Worm (Caenorhabditis elegans) whole organism, late embryonic: ENCODE measurements around the gene tpst-2.

Source experiments
- C08G9.2 ChIP-seq: sonication (generic microtip); optimal IDR thresholded peaks from 2 replicates; lab custom pipeline; 2016; ENCODE audit warnings: mild to moderate bottlenecking, missing genetic modification characterization, moderate library complexity, missing compliant biosample characterization
- K09A11.1 ChIP-seq: sonication (generic microtip); optimal IDR thresholded peaks from 2 replicates; lab custom pipeline; 2017; ENCODE audit warnings: antibody characterized with exemption, mild to moderate bottlenecking, missing genetic modification characterization, missing compliant biosample characterization; ENCODE audit not compliant: insufficient read depth
- ahr-1 ChIP-seq: sonication (generic microtip); optimal IDR thresholded peaks from 2 replicates; lab custom pipeline; 2016; ENCODE audit warnings: missing genetic modification characterization, missing compliant biosample characterization
- ama-1 ChIP-seq: fragments of 150-350 bp; optimal IDR thresholded peaks from 2 replicates; lab custom pipeline; 2014
- ceh-19 ChIP-seq: fragments of 200-800 bp; sonication (Bioruptor generic); optimal IDR thresholded peaks from 2 replicates; lab custom pipeline; 2018; ENCODE audit warnings: mild to moderate bottlenecking, missing genetic modification characterization, missing compliant biosample characterization
- ceh-30 ChIP-seq: fragments of 150-350 bp; optimal IDR thresholded peaks from 2 replicates; lab custom pipeline; 2014; ENCODE audit warnings: missing biosample characterization, missing genetic modification characterization
- ceh-31 ChIP-seq: sonication (generic microtip); optimal IDR thresholded peaks from 2 replicates; lab custom pipeline; 2016; ENCODE audit warnings: missing genetic modification characterization, missing compliant biosample characterization
- ceh-34 ChIP-seq: sonication (generic microtip); optimal IDR thresholded peaks from 2 replicates; lab custom pipeline; 2016; ENCODE audit warnings: mild to moderate bottlenecking, missing genetic modification characterization, missing compliant biosample characterization
- ceh-48 ChIP-seq: sonication (generic microtip); optimal IDR thresholded peaks from 2 replicates; lab custom pipeline; 2016; ENCODE audit warnings: missing genetic modification characterization, inconsistent platforms, missing compliant biosample characterization
- ceh-6 ChIP-seq: fragments of 200-800 bp; sonication (Bioruptor generic); optimal IDR thresholded peaks from 2 replicates; lab custom pipeline; 2018; ENCODE audit warnings: mild to moderate bottlenecking, missing genetic modification characterization, missing compliant biosample characterization
- che-1 ChIP-seq: sonication (generic microtip); optimal IDR thresholded peaks from 2 replicates; lab custom pipeline; 2016; ENCODE audit warnings: mild to moderate bottlenecking, missing genetic modification characterization, missing compliant biosample characterization
- dmd-4 ChIP-seq: sonication (generic microtip); optimal IDR thresholded peaks from 2 replicates; lab custom pipeline; 2016; ENCODE audit warnings: borderline replicate concordance, missing genetic modification characterization, missing compliant biosample characterization
- dve-1 ChIP-seq: sonication (generic microtip); optimal IDR thresholded peaks from 2 replicates; lab custom pipeline; 2017; ENCODE audit warnings: antibody characterized with exemption, mild to moderate bottlenecking, missing genetic modification characterization, missing compliant biosample characterization
- elt-4 ChIP-seq: sonication (generic microtip); optimal IDR thresholded peaks from 2 replicates; lab custom pipeline; 2016; ENCODE audit warnings: missing genetic modification characterization, missing compliant biosample characterization
- eyg-1 ChIP-seq: sonication (generic microtip); optimal IDR thresholded peaks from 2 replicates; lab custom pipeline; 2016; ENCODE audit warnings: missing genotype, missing genetic modification characterization, missing compliant biosample characterization
- fax-1 ChIP-seq: sonication (generic microtip); optimal IDR thresholded peaks from 2 replicates; lab custom pipeline; 2016; ENCODE audit warnings: missing genotype, missing genetic modification characterization, missing compliant biosample characterization
- fkh-10 ChIP-seq: fragments of 150-350 bp; optimal IDR thresholded peaks from 2 replicates; lab custom pipeline; 2014; ENCODE audit warnings: missing biosample characterization, missing genetic modification reagents, missing genetic modification characterization
- fkh-6 ChIP-seq: sonication (generic microtip); optimal IDR thresholded peaks from 2 replicates; lab custom pipeline; 2016; ENCODE audit warnings: missing genetic modification characterization, missing compliant biosample characterization
- gmeb-2 ChIP-seq: sonication (generic microtip); optimal IDR thresholded peaks from 2 replicates; lab custom pipeline; 2016; ENCODE audit warnings: missing genetic modification characterization, inconsistent platforms, missing compliant biosample characterization
- hlh-13 ChIP-seq: fragments of 200-800 bp; sonication (Bioruptor generic); optimal IDR thresholded peaks from 2 replicates; lab custom pipeline; 2018; ENCODE audit warnings: mild to moderate bottlenecking, missing genetic modification characterization, missing compliant biosample characterization
- hlh-15 ChIP-seq: sonication (generic microtip); optimal IDR thresholded peaks from 2 replicates; lab custom pipeline; 2016; ENCODE audit warnings: missing genetic modification characterization, missing compliant biosample characterization
- hlh-30 ChIP-seq: sonication (generic microtip); optimal IDR thresholded peaks from 2 replicates; lab custom pipeline; 2017; ENCODE audit warnings: antibody characterized with exemption, missing genetic modification characterization, missing compliant biosample characterization; ENCODE audit not compliant: insufficient read depth
- hlh-6 ChIP-seq: sonication (generic microtip); optimal IDR thresholded peaks from 2 replicates; lab custom pipeline; 2016; ENCODE audit warnings: missing genotype, missing genetic modification characterization, missing compliant biosample characterization
- hlh-8 ChIP-seq: sonication (generic microtip); optimal IDR thresholded peaks from 2 replicates; lab custom pipeline; 2016; ENCODE audit warnings: missing genotype, missing genetic modification characterization, missing compliant biosample characterization
- madf-2 ChIP-seq: sonication (generic microtip); optimal IDR thresholded peaks from 2 replicates; lab custom pipeline; 2017; ENCODE audit warnings: missing genetic modification characterization, missing compliant biosample characterization
- mec-3 ChIP-seq: sonication (generic microtip); optimal IDR thresholded peaks from 2 replicates; lab custom pipeline; 2016; ENCODE audit warnings: borderline replicate concordance, missing genetic modification characterization, missing compliant biosample characterization
- npax-4 ChIP-seq: sonication (generic microtip); optimal IDR thresholded peaks from 2 replicates; lab custom pipeline; 2016; ENCODE audit warnings: missing genetic modification characterization, missing compliant biosample characterization
- pha-2 ChIP-seq: sonication (generic microtip); optimal IDR thresholded peaks from 2 replicates; lab custom pipeline; 2017; ENCODE audit warnings: mild to moderate bottlenecking, missing genetic modification characterization, missing compliant biosample characterization
- pqm-1 ChIP-seq: sonication (generic microtip); optimal IDR thresholded peaks from 2 replicates; lab custom pipeline; 2016; ENCODE audit warnings: missing genetic modification characterization, missing compliant biosample characterization
- ref-2 ChIP-seq: sonication (generic microtip); optimal IDR thresholded peaks from 2 replicates; lab custom pipeline; 2016; ENCODE audit warnings: missing genetic modification characterization, missing compliant biosample characterization
- rnt-1 ChIP-seq: sonication (generic microtip); optimal IDR thresholded peaks from 2 replicates; lab custom pipeline; 2016; ENCODE audit warnings: missing genetic modification characterization, missing compliant biosample characterization
- sdc-2 ChIP-seq: sonication (generic microtip); optimal IDR thresholded peaks from 2 replicates; lab custom pipeline; 2016; ENCODE audit warnings: missing genotype, missing genetic modification characterization, missing compliant biosample characterization
- sox-4 ChIP-seq: sonication (generic microtip); optimal IDR thresholded peaks from 2 replicates; lab custom pipeline; 2017; ENCODE audit warnings: mild to moderate bottlenecking, missing genetic modification characterization, inconsistent platforms, missing compliant biosample characterization
- syd-9 ChIP-seq: sonication (generic microtip); optimal IDR thresholded peaks from 2 replicates; lab custom pipeline; 2016; ENCODE audit warnings: mild to moderate bottlenecking, missing genetic modification characterization, moderate library complexity, missing compliant biosample characterization
- unc-42 ChIP-seq: sonication (generic microtip); optimal IDR thresholded peaks from 2 replicates; lab custom pipeline; 2016; ENCODE audit warnings: missing genotype, missing genetic modification characterization, missing compliant biosample characterization
- unc-55 ChIP-seq: sonication (generic microtip); optimal IDR thresholded peaks from 2 replicates; lab custom pipeline; 2017; ENCODE audit warnings: missing biosample characterization, missing genetic modification reagents, missing genetic modification characterization
- unc-86 ChIP-seq: sonication (generic microtip); optimal IDR thresholded peaks from 2 replicates; lab custom pipeline; 2016; ENCODE audit warnings: missing genetic modification characterization, missing compliant biosample characterization
- ztf-16 ChIP-seq: sonication (generic microtip); optimal IDR thresholded peaks from 2 replicates; lab custom pipeline; 2017; ENCODE audit warnings: missing genetic modification characterization, missing compliant biosample characterization

The tpst-2 gene

ce11 chrIII:759675-760074 lies 11.4 kb upstream of the tpst-2 start:
- TF ChIP-seq fkh-6 (tag; lab: Kevin White, UChicago) = no peak
- TF ChIP-seq pha-2 (tag; lab: Kevin White, UChicago) = no peak

- TF ChIP-seq ceh-30 (tag; lab: Kevin White, UChicago) (no peak), eyg-1 (tag; lab: Kevin White, UChicago) (no peak), ztf-16 (tag; lab: Kevin White, UChicago) (no peak), K09A11.1 (tag; lab: Kevin White, UChicago) (no peak), ama-1 (no peak), che-1 (no peak), gmeb-2 (tag; lab: Kevin White, UChicago) (no peak), hlh-6 (tag; lab: Kevin White, UChicago) (no peak), ref-2 (tag; lab: Kevin White, UChicago) (no peak), hlh-15 (no peak), hlh-30 (tag; lab: Kevin White, UChicago) (no peak), ceh-34 (tag; lab: Kevin White, UChicago) (no peak), pha-2 (tag; lab: Kevin White, UChicago) (no peak), ceh-19 (GFP tag; lab: Kevin White, UChicago) (no peak), npax-4 (tag; lab: Kevin White, UChicago) (no peak), C08G9.2 (tag; lab: Kevin White, UChicago) (no peak)
- TF ChIP-seq, all 69 proteins: peak for 0
Observed at ce11 chrIII:761476-761875, 9.6 kb upstream of the tpst-2 start, which contains the start of gene nlp-52. Gene nlp-52 (plus strand): TSS chrIII:761776.

ce11 chrIII:762508-762907 lies 8.6 kb upstream of the tpst-2 start:
- TF ChIP-seq hlh-8 (tag; lab: Kevin White, UChicago) (no peak), hlh-13 (GFP tag; lab: Kevin White, UChicago) (no peak), elt-4 (tag; lab: Kevin White, UChicago) (no peak)

ce11 chrIII:764404-764803 lies 6.7 kb upstream of the tpst-2 start:
- peak; percentile 44 for TF ChIP-seq unc-42 (tag; lab: Kevin White, UChicago)
- peak; percentile 19 for TF ChIP-seq ceh-48 (tag; lab: Kevin White, UChicago)
- TF ChIP-seq che-1 = no peak
- no peak for TF ChIP-seq pqm-1 (tag; lab: Kevin White, UChicago)
- TF ChIP-seq sox-4 = no peak
- TF ChIP-seq ceh-31 = peak; percentile 8
- TF ChIP-seq fax-1 (tag; lab: Kevin White, UChicago) = no peak

- no peak for TF ChIP-seq C08G9.2 (tag; lab: Kevin White, UChicago)
- TF ChIP-seq madf-2 (tag; lab: Kevin White, UChicago) = no peak
- no peak for TF ChIP-seq hlh-30 (tag; lab: Kevin White, UChicago)
- no peak for TF ChIP-seq ahr-1 (tag; lab: Kevin White, UChicago)
- no peak for TF ChIP-seq unc-86 (tag; lab: Kevin White, UChicago)
- TF ChIP-seq rnt-1 (tag; lab: Kevin White, UChicago) = no peak
- TF ChIP-seq unc-42 (tag; lab: Kevin White, UChicago) = no peak
- TF ChIP-seq ceh-6 = no peak
- TF ChIP-seq sox-4 = no peak
- TF ChIP-seq dmd-4 = no peak
- no peak for TF ChIP-seq fkh-10 (GFP tag; lab: Kevin White, UChicago)
- TF ChIP-seq unc-55 = no peak
- no peak for TF ChIP-seq mec-3 (tag; lab: Kevin White, UChicago)
- no peak for TF ChIP-seq K09A11.1 (tag; lab: Kevin White, UChicago)
- no peak for TF ChIP-seq dve-1
- no peak for TF ChIP-seq sdc-2 (tag; lab: Kevin White, UChicago)
- TF ChIP-seq fkh-6 (tag; lab: Kevin White, UChicago) = no peak
- TF ChIP-seq ceh-30 (tag; lab: Kevin White, UChicago) = no peak
- TF ChIP-seq syd-9 (tag; lab: Kevin White, UChicago) = no peak
- no peak for TF ChIP-seq ceh-48 (tag; lab: Kevin White, UChicago)
- TF ChIP-seq, all 69 proteins: peak for 0
Observed at ce11 chrIII:764884-765283, 6.2 kb upstream of the tpst-2 start, which contains the start of gene ptl-1. Gene ptl-1 (plus strand): TSS chrIII:765184.
